Fruit fly (Drosophila melanogaster) whole organism, embryonic: ENCODE results near the gene CG14535.

Source experiments
- Atf3 ChIP-seq: fragments of 200-800 bp; sonication (Bioruptor generic); optimal IDR thresholded peaks from 3 replicates; lab custom pipeline; 2016; ENCODE audit warnings: missing biosample characterization, missing genetic modification characterization
- B-H1 ChIP-seq: fragments of 200-800 bp; sonication (Bioruptor generic); IDR thresholded peaks from 3 replicates; pipeline ENCODE4 v1.3.6; 2022; ENCODE audit warnings: missing biosample characterization, missing genetic modification characterization
- C15 ChIP-seq: fragments of 200-800 bp; sonication (Bioruptor generic); IDR thresholded peaks from 3 replicates; pipeline ENCODE4 v1.3.6; 2022; ENCODE audit warnings: missing biosample characterization, missing genetic modification characterization
- CG10565 ChIP-seq: fragments of 200-800 bp; sonication (Bioruptor generic); optimal IDR thresholded peaks from 3 replicates; lab custom pipeline; 2016; ENCODE audit warnings: missing biosample characterization, mild to moderate bottlenecking, missing genetic modification characterization
- CG10959 ChIP-seq: fragments of 200-800 bp; sonication (Bioruptor generic); IDR thresholded peaks from 2 replicates; pipeline ENCODE4 v1.3.6; 2022; ENCODE audit warnings: missing biosample characterization, missing genetic modification characterization
- CG11093 ChIP-seq: fragments of 200-800 bp; sonication (Bioruptor generic); IDR thresholded peaks from 3 replicates; pipeline ENCODE4 v1.3.6; 2022; ENCODE audit warnings: missing biosample characterization, missing genetic modification characterization
- CG12942 ChIP-seq: fragments of 200-800 bp; sonication (Bioruptor generic); optimal IDR thresholded peaks from 3 replicates; lab custom pipeline; 2016; ENCODE audit warnings: missing biosample characterization, missing genetic modification characterization
- CG13624 ChIP-seq: fragments of 200-800 bp; sonication (Bioruptor generic); optimal IDR thresholded peaks from 2 replicates; lab custom pipeline; 2016; ENCODE audit warnings: missing biosample characterization, missing genetic modification characterization
- CG13894 ChIP-seq: fragments of 200-800 bp; sonication (Bioruptor generic); optimal IDR thresholded peaks from 3 replicates; lab custom pipeline; 2018; ENCODE audit warnings: missing biosample characterization, mild to moderate bottlenecking, missing genetic modification characterization, moderate library complexity
- CG14441 ChIP-seq: fragments of 200-800 bp; sonication (Bioruptor generic); IDR thresholded peaks from 2 replicates; pipeline ENCODE4 v1.3.6; 2022; ENCODE audit warnings: missing biosample characterization, missing genetic modification characterization
- CG1529 ChIP-seq: fragments of 200-800 bp; sonication (Bioruptor generic); optimal IDR thresholded peaks from 3 replicates; lab custom pipeline; 2018; ENCODE audit warnings: missing biosample characterization, missing genetic modification characterization
- CG1603 ChIP-seq: fragments of 200-800 bp; sonication (Bioruptor generic); optimal IDR thresholded peaks from 2 replicates; lab custom pipeline; 2019; ENCODE audit warnings: missing biosample characterization, mild to moderate bottlenecking, missing genetic modification characterization, moderate library complexity
- CG18764 ChIP-seq: fragments of 200-800 bp; sonication (Bioruptor generic); optimal IDR thresholded peaks from 3 replicates; lab custom pipeline; 2016; ENCODE audit warnings: missing biosample characterization, missing genetic modification characterization
- CG32772 ChIP-seq: fragments of 200-800 bp; sonication (Bioruptor generic); IDR thresholded peaks from 2 replicates; pipeline ENCODE4 v1.3.6; 2022; ENCODE audit warnings: missing biosample characterization, missing genetic modification characterization
- CG3995 ChIP-seq: fragments of 200-800 bp; sonication (Bioruptor generic); optimal IDR thresholded peaks from 3 replicates; lab custom pipeline; 2016; ENCODE audit warnings: missing biosample characterization, missing genetic modification characterization
- CG43689 ChIP-seq: fragments of 200-800 bp; sonication (Bioruptor generic); IDR thresholded peaks from 2 replicates; pipeline ENCODE4 v1.3.6; 2022; ENCODE audit warnings: missing biosample characterization, missing genetic modification characterization
- CG6272 ChIP-seq: fragments of 200-800 bp; sonication (Bioruptor generic); IDR thresholded peaks from 2 replicates; pipeline ENCODE4 v1.3.6; 2022; ENCODE audit warnings: missing biosample characterization, missing genetic modification characterization
- CG8290 ChIP-seq, 3 experiments: fragments of 200-800 bp; sonication (Bioruptor generic); optimal IDR thresholded peaks; 2 replicates each; lab custom pipeline; 2016 to 2019; ENCODE audit warnings: missing biosample characterization in 3 of 3, missing genetic modification characterization in 3 of 3, mild to moderate bottlenecking in 2 of 3, moderate library complexity in 1 of 3
- CG8388 ChIP-seq: fragments of 200-800 bp; sonication (Bioruptor generic); optimal IDR thresholded peaks from 2 replicates; lab custom pipeline; 2019; ENCODE audit warnings: missing biosample characterization, mild to moderate bottlenecking, missing genetic modification characterization, moderate library complexity
- CG8924 ChIP-seq: fragments of 200-800 bp; optimal IDR thresholded peaks from 3 replicates; lab custom pipeline; 2019; ENCODE audit warnings: missing biosample characterization, mild to moderate bottlenecking, missing genetic modification characterization, moderate library complexity
- CG8944 ChIP-seq: fragments of 200-800 bp; sonication (Bioruptor generic); optimal IDR thresholded peaks from 3 replicates; lab custom pipeline; 2016; ENCODE audit warnings: missing biosample characterization, missing genetic modification characterization
- Dad ChIP-seq: fragments of 200-800 bp; sonication (Bioruptor generic); optimal IDR thresholded peaks from 3 replicates; lab custom pipeline; 2016; ENCODE audit warnings: missing biosample characterization, missing genetic modification characterization
- Dek ChIP-seq: fragments of 200-800 bp; sonication (Bioruptor generic); optimal IDR thresholded peaks from 3 replicates; lab custom pipeline; 2019; ENCODE audit warnings: missing biosample characterization, mild to moderate bottlenecking, missing genetic modification characterization, moderate library complexity
- Dp ChIP-seq: fragments of 200-800 bp; sonication (Bioruptor generic); optimal IDR thresholded peaks from 2 replicates; lab custom pipeline; 2018; ENCODE audit warnings: missing biosample characterization, mild to moderate bottlenecking, missing genetic modification characterization, moderate library complexity
- Dref ChIP-seq: fragments of 200-800 bp; sonication (Bioruptor generic); IDR thresholded peaks from 2 replicates; pipeline ENCODE4 v1.3.6; 2022; ENCODE audit warnings: missing biosample characterization, missing genetic modification characterization
- E2f1 ChIP-seq: fragments of 200-800 bp; sonication (Bioruptor generic); IDR thresholded peaks from 2 replicates; pipeline ENCODE4 v1.3.6; 2022; ENCODE audit warnings: missing biosample characterization, missing genetic modification characterization
- E2f2 ChIP-seq: fragments of 200-800 bp; sonication (Bioruptor generic); IDR thresholded peaks from 2 replicates; pipeline ENCODE4 v1.3.6; 2022; ENCODE audit warnings: missing biosample characterization, missing genetic modification characterization
- HmgD ChIP-seq: fragments of 200-800 bp; sonication (Bioruptor generic); optimal IDR thresholded peaks from 3 replicates; lab custom pipeline; 2016; ENCODE audit warnings: missing biosample characterization, missing genetic modification characterization
- Med ChIP-seq: fragments of 200-800 bp; sonication (Bioruptor generic); peaks from one replicate; lab custom pipeline; 2016; ENCODE audit warnings: missing biosample characterization, missing genetic modification characterization, mild to moderate bottlenecking, inconsistent platforms, moderate library complexity
- Meics ChIP-seq: fragments of 200-800 bp; sonication (Bioruptor generic); optimal IDR thresholded peaks from 2 replicates; lab custom pipeline; 2017; ENCODE audit warnings: missing biosample characterization, mild to moderate bottlenecking, missing genetic modification characterization
- NC2α ChIP-seq: fragments of 200-800 bp; sonication (Bioruptor generic); optimal IDR thresholded peaks from 2 replicates; lab custom pipeline; 2016; ENCODE audit warnings: missing biosample characterization, missing genetic modification characterization
- Rx ChIP-seq: fragments of 200-800 bp; sonication (Bioruptor generic); IDR thresholded peaks from 2 replicates; pipeline ENCODE4 v1.3.6; 2022; ENCODE audit warnings: missing biosample characterization, missing genetic modification characterization
- YL-1 ChIP-seq: fragments of 200-800 bp; sonication (Bioruptor generic); optimal IDR thresholded peaks from 3 replicates; lab custom pipeline; 2017; ENCODE audit warnings: missing biosample characterization, mild to moderate bottlenecking, missing genetic modification characterization
- ato ChIP-seq: fragments of 200-800 bp; sonication (Bioruptor generic); IDR thresholded peaks from 2 replicates; pipeline ENCODE4 v1.3.6; 2022; ENCODE audit warnings: missing biosample characterization, missing genetic modification characterization; ENCODE audit not compliant: partially characterized antibody
- bbx ChIP-seq: fragments of 200-800 bp; sonication (Bioruptor generic); IDR thresholded peaks from 2 replicates; pipeline ENCODE4 v1.3.6; 2022; ENCODE audit warnings: missing biosample characterization, missing genetic modification characterization; ENCODE audit not compliant: partially characterized antibody
- disco-r ChIP-seq: fragments of 200-800 bp; sonication (Bioruptor generic); optimal IDR thresholded peaks from 2 replicates; lab custom pipeline; 2016; ENCODE audit warnings: missing biosample characterization, missing genetic modification characterization
- dmrt99B ChIP-seq: fragments of 200-800 bp; sonication (Bioruptor generic); optimal IDR thresholded peaks from 2 replicates; lab custom pipeline; 2018; ENCODE audit warnings: missing biosample characterization, mild to moderate bottlenecking, missing genetic modification characterization, moderate library complexity
- mld ChIP-seq: fragments of 200-800 bp; sonication (Bioruptor generic); IDR thresholded peaks from 3 replicates; pipeline ENCODE4 v1.3.6; 2022; ENCODE audit warnings: missing biosample characterization, missing genetic modification characterization; ENCODE audit not compliant: partially characterized antibody
- nau ChIP-seq: fragments of 200-800 bp; sonication (Bioruptor generic); optimal IDR thresholded peaks from 3 replicates; lab custom pipeline; 2017; ENCODE audit warnings: missing biosample characterization, mild to moderate bottlenecking, missing genetic modification characterization, missing genetic modification reagents
- otp ChIP-seq: fragments of 200-800 bp; sonication (Bioruptor generic); IDR thresholded peaks from 3 replicates; pipeline ENCODE4, ENCODE4 v1.3.6; 2022; ENCODE audit warnings: missing biosample characterization, missing genetic modification characterization
- pho ChIP-seq: fragments of 200-800 bp; sonication (Bioruptor generic); optimal IDR thresholded peaks from 2 replicates; lab custom pipeline; 2016; ENCODE audit warnings: missing biosample characterization, missing genetic modification characterization
- pzg ChIP-seq: fragments of 200-800 bp; sonication (Bioruptor generic); optimal IDR thresholded peaks from 3 replicates; lab custom pipeline; 2018; ENCODE audit warnings: missing biosample characterization, mild to moderate bottlenecking, missing genetic modification characterization, moderate library complexity
- sens ChIP-seq: fragments of 200-800 bp; sonication (Bioruptor generic); peaks from one replicate; lab custom pipeline; 2016; ENCODE audit warnings: missing biosample characterization, missing genetic modification characterization
- slbo ChIP-seq: fragments of 200-800 bp; sonication (Bioruptor generic); IDR thresholded peaks from 2 replicates; pipeline ENCODE4 v1.3.6; 2022; ENCODE audit warnings: missing biosample characterization, missing genetic modification characterization
- tap ChIP-seq: fragments of 200-800 bp; optimal IDR thresholded peaks from 3 replicates; lab custom pipeline; 2019; ENCODE audit warnings: missing biosample characterization, mild to moderate bottlenecking, missing genetic modification characterization, moderate library complexity
- tna ChIP-seq: fragments of 200-800 bp; sonication (Bioruptor generic); IDR thresholded peaks from 2 replicates; pipeline ENCODE4 v1.3.6; 2022; ENCODE audit warnings: missing biosample characterization, missing genetic modification characterization; ENCODE audit not compliant: partially characterized antibody
- ttk ChIP-seq: fragments of 200-800 bp; sonication (Bioruptor generic); IDR thresholded peaks from 2 replicates; pipeline ENCODE4 v2.1.2; 2022; ENCODE audit warnings: missing biosample characterization, missing genetic modification characterization
- vnd ChIP-seq: fragments of 200-800 bp; sonication (Bioruptor generic); IDR thresholded peaks from 3 replicates; pipeline ENCODE4 v1.3.6; 2022; ENCODE audit warnings: missing biosample characterization, missing genetic modification characterization; ENCODE audit not compliant: partially characterized antibody
- wek ChIP-seq: fragments of 200-800 bp; sonication (Bioruptor generic); optimal IDR thresholded peaks from 3 replicates; lab custom pipeline; 2018; ENCODE audit warnings: missing biosample characterization, mild to moderate bottlenecking, missing genetic modification characterization, moderate library complexity
- wor ChIP-seq: fragments of 200-800 bp; sonication (Bioruptor generic); IDR thresholded peaks from 2 replicates; pipeline ENCODE4 v1.3.6; 2022; ENCODE audit warnings: missing biosample characterization, missing genetic modification characterization

The CG14535 gene

dm6 chr2L:7885952-7886351, 30.7 kb upstream of the CG14535 start (continued):
- TF ChIP-seq tna (GFP tag; lab: Robert Waterston, UW) (peak; percentile 26; the same call in 1 of the 2 replicates), E2f2 (GFP tag; lab: Robert Waterston, UW) (peak; percentile 77), tap (no peak), ato (GFP tag; lab: Robert Waterston, UW) (peak; percentile 62; the same call in 1 of the 2 replicates), CG10959 (GFP tag; lab: Robert Waterston, UW) (no peak)

dm6 chr2L:7885271-7885670, 30.0 kb upstream of the CG14535 start, which contains the start of the genes SmE and CG34132:
Gene SmE (minus strand): TSS chr2L:7885450.
Gene CG34132 (plus strand): TSS chr2L:7885503.
- no peak for TF ChIP-seq CG8924 (tag; lab: Kevin White, UChicago)
- no peak for TF ChIP-seq CG43689 (GFP tag; lab: Robert Waterston, UW)
- TF ChIP-seq CG6272 (GFP tag; lab: Robert Waterston, UW) = no peak
- peak; percentile 88 for TF ChIP-seq pzg (GFP tag; lab: Kevin White, UChicago)
- no peak for TF ChIP-seq disco-r (GFP tag; lab: Kevin White, UChicago)
- no peak for TF ChIP-seq slbo (GFP tag; lab: Robert Waterston, UW)
- TF ChIP-seq nau (GFP tag; lab: Kevin White, UChicago) = no peak
- no peak for TF ChIP-seq Rx (GFP tag; lab: Robert Waterston, UW)
- TF ChIP-seq wor (GFP tag; lab: Robert Waterston, UW) = no peak
- no peak for TF ChIP-seq CG32772
- TF ChIP-seq bbx (GFP tag; lab: Robert Waterston, UW) = peak; percentile 98
- TF ChIP-seq CG3995 (GFP tag; lab: Kevin White, UChicago) = peak; percentile 90
- TF ChIP-seq E2f1 (GFP tag; lab: Robert Waterston, UW) = no peak
- TF ChIP-seq C15 (GFP tag; lab: Robert Waterston, UW) = no peak
- TF ChIP-seq CG1529 (GFP tag; lab: Kevin White, UChicago) = no peak
- no peak for TF ChIP-seq CG18764 (GFP tag; lab: Kevin White, UChicago)
- no peak for TF ChIP-seq B-H1 (GFP tag; lab: Robert Waterston, UW)
- no peak for TF ChIP-seq CG11093
- no peak for TF ChIP-seq CG12942 (GFP tag; lab: Kevin White, UChicago)
- no peak for TF ChIP-seq CG8388 (GFP tag; lab: Kevin White, UChicago)
- TF ChIP-seq CG14441 (GFP tag; lab: Robert Waterston, UW) = no peak
- TF ChIP-seq CG10565 (GFP tag; lab: Kevin White, UChicago) = no peak
- peak; percentile 97 for TF ChIP-seq mld
- peak; percentile 95 for TF ChIP-seq vnd (GFP tag; lab: Robert Waterston, UW)
- TF ChIP-seq wek (GFP tag; lab: Kevin White, UChicago) = no peak
- no peak for TF ChIP-seq dmrt99B
- no peak for TF ChIP-seq pho (GFP tag; lab: Kevin White, UChicago)
- no peak for TF ChIP-seq CG8944 (GFP tag; lab: Kevin White, UChicago)
- peak; percentile 56 for TF ChIP-seq Dp (GFP tag; lab: Kevin White, UChicago)
- no peak for TF ChIP-seq Dad (GFP tag; lab: Kevin White, UChicago)
- TF ChIP-seq CG13624 = no peak
- no peak for TF ChIP-seq CG8290 (GFP tag; optimal IDR thresholded peaks at IDR 0.05; lab: Kevin White, UChicago)
- peak in 1 of 2 experiments; percentile 40 for TF ChIP-seq CG8290 (tag; optimal IDR thresholded peaks at IDR 0.05; lab: Kevin White, UChicago)
- TF ChIP-seq YL-1 (GFP tag; lab: Kevin White, UChicago) = peak; percentile 36
- no peak for TF ChIP-seq otp
- TF ChIP-seq Dek = no peak
- peak; percentile 97 for TF ChIP-seq Dref (GFP tag; lab: Robert Waterston, UW)
- no peak for TF ChIP-seq sens (GFP tag; lab: Kevin White, UChicago)
- TF ChIP-seq Med (GFP tag; lab: Kevin White, UChicago) = peak; percentile 2
- TF ChIP-seq CG13894 (tag; lab: Kevin White, UChicago) = no peak
- TF ChIP-seq CG1603 (tag; lab: Kevin White, UChicago) = peak; percentile 47
- TF ChIP-seq Atf3 (GFP tag; lab: Kevin White, UChicago) = no peak
- peak; percentile 6 for TF ChIP-seq HmgD (GFP tag; lab: Kevin White, UChicago)
- no peak for TF ChIP-seq Meics (GFP tag; lab: Kevin White, UChicago)
- TF ChIP-seq NC2α = no peak
- no peak for TF ChIP-seq ttk (GFP tag; lab: Robert Waterston, UW)
